Worm (Caenorhabditis elegans) whole organism, L4 larva: ENCODE data around the gene sri-31.

Source experiments
- F49E8.2 ChIP-seq: sonication (generic microtip); optimal IDR thresholded peaks from 2 replicates; lab custom pipeline; 2016; ENCODE audit warnings: missing compliant biosample characterization, mild to moderate bottlenecking, missing genetic modification characterization, borderline replicate concordance
- R02D3.7 ChIP-seq: fragments of 150-350 bp; sonication (generic microtip); optimal IDR thresholded peaks from 3 replicates; lab custom pipeline; 2014; ENCODE audit warnings: missing biosample characterization, missing genetic modification characterization
- ZK337.2 ChIP-seq: fragments of 200-800 bp; sonication (Bioruptor generic); IDR thresholded peaks from 2 replicates; pipeline ENCODE4 v1.3.6; 2022; ENCODE audit warnings: missing genetic modification reagents, missing genetic modification characterization, missing compliant biosample characterization
- ZK546.5 ChIP-seq, 2 experiments: sonication (generic microtip); optimal IDR thresholded peaks; 2 replicates each; lab custom pipeline; 2017; ENCODE audit warnings: missing biosample characterization in 2 of 2, missing genetic modification characterization in 2 of 2
- aha-1 ChIP-seq: fragments of 150-350 bp; peaks from one replicate; lab custom pipeline; 2014; ENCODE audit warnings: missing biosample characterization, missing genetic modification characterization
- attf-4 ChIP-seq: sonication (generic microtip); optimal IDR thresholded peaks from 3 replicates; lab custom pipeline; 2017; ENCODE audit warnings: missing biosample characterization, missing genetic modification characterization
- ceh-28 ChIP-seq: fragments of 150-350 bp; optimal IDR thresholded peaks from 2 replicates; lab custom pipeline; 2014; ENCODE audit warnings: missing biosample characterization, missing genetic modification reagents, missing genetic modification characterization
- ceh-32 ChIP-seq: sonication (generic microtip); optimal IDR thresholded peaks from 2 replicates; lab custom pipeline; 2016; ENCODE audit warnings: mild to moderate bottlenecking, missing genetic modification characterization, missing compliant biosample characterization; ENCODE audit not compliant: poor library complexity
- dmd-9 ChIP-seq: fragments of 200-800 bp; sonication (Bioruptor generic); IDR thresholded peaks from 2 replicates; pipeline ENCODE4 v1.3.6; 2022; ENCODE audit warnings: missing genetic modification reagents, missing genetic modification characterization, missing compliant biosample characterization
- dve-1 ChIP-seq: sonication (generic microtip); optimal IDR thresholded peaks from 2 replicates; lab custom pipeline; 2017; ENCODE audit warnings: antibody characterized with exemption, mild to moderate bottlenecking, missing genetic modification characterization, missing compliant biosample characterization; ENCODE audit not compliant: insufficient read depth
- egl-27 ChIP-seq: sonication (generic microtip); optimal IDR thresholded peaks from 3 replicates; lab custom pipeline; 2017; ENCODE audit warnings: missing biosample characterization, missing genetic modification reagents, missing genetic modification characterization
- egl-43 ChIP-seq: fragments of 200-800 bp; sonication (Bioruptor generic); IDR thresholded peaks from 2 replicates; pipeline ENCODE4 v1.3.6; 2022; ENCODE audit warnings: missing genetic modification reagents, missing genetic modification characterization, missing compliant biosample characterization
- hlh-30 ChIP-seq: sonication (generic microtip); optimal IDR thresholded peaks from 2 replicates; lab custom pipeline; 2017; ENCODE audit warnings: antibody characterized with exemption, mild to moderate bottlenecking, missing genetic modification characterization, missing compliant biosample characterization; ENCODE audit not compliant: insufficient read depth
- hmg-1.1 ChIP-seq: fragments of 200-800 bp; sonication (Bioruptor generic); IDR thresholded peaks from 2 replicates; pipeline ENCODE4 v1.3.6; 2022; ENCODE audit warnings: missing genetic modification reagents, missing genetic modification characterization, missing compliant biosample characterization
- lin-38 ChIP-seq: fragments of 200-800 bp; sonication (Bioruptor generic); IDR thresholded peaks from 2 replicates; pipeline ENCODE4 v1.3.6; 2022; ENCODE audit warnings: missing genetic modification reagents, missing genetic modification characterization, missing compliant biosample characterization
- lir-3 ChIP-seq: sonication (generic microtip); optimal IDR thresholded peaks from 2 replicates; lab custom pipeline; 2016; ENCODE audit warnings: mild to moderate bottlenecking, missing genetic modification characterization, missing compliant biosample characterization
- lsy-2 ChIP-seq, 2 experiments: fragments of 150-350 bp in 1 of 2; sonication (generic microtip) in 1 of 2; optimal IDR thresholded peaks; 2 replicates each; lab custom pipeline; 2014 to 2017; ENCODE audit warnings: missing biosample characterization in 2 of 2, missing genetic modification characterization in 2 of 2
- madf-5 ChIP-seq, 2 experiments: fragments of 200-800 bp; sonication (Bioruptor generic); IDR thresholded peaks; 2 replicates each; pipeline ENCODE4 v1.3.6; 2022; ENCODE audit warnings: missing compliant biosample characterization in 2 of 2, missing genetic modification characterization in 2 of 2
- mdt-29 ChIP-seq: fragments of 200-800 bp; sonication (Bioruptor generic); IDR thresholded peaks from 2 replicates; pipeline ENCODE4 v1.3.6; 2022; ENCODE audit warnings: missing genetic modification reagents, missing genetic modification characterization, missing compliant biosample characterization
- mes-2 ChIP-seq: sonication (generic microtip); optimal IDR thresholded peaks from 2 replicates; lab custom pipeline; 2016; ENCODE audit warnings: missing genotype, mild to moderate bottlenecking, missing genetic modification characterization, missing compliant biosample characterization; ENCODE audit not compliant: poor library complexity, severe bottlenecking
- nhr-11 ChIP-seq: fragments of 150-350 bp; optimal IDR thresholded peaks from 2 replicates; lab custom pipeline; 2014; ENCODE audit warnings: missing biosample characterization, missing genetic modification characterization
- nhr-111 ChIP-seq: fragments of 200-800 bp; sonication (Bioruptor generic); optimal IDR thresholded peaks from 2 replicates; lab custom pipeline; 2018; ENCODE audit warnings: mild to moderate bottlenecking, missing genetic modification characterization, missing compliant biosample characterization
- nhr-41 ChIP-seq: fragments of 200-800 bp; sonication (Bioruptor generic); IDR thresholded peaks from 2 replicates; pipeline ENCODE4 v1.3.6; 2022; ENCODE audit warnings: missing genetic modification reagents, missing genetic modification characterization, missing compliant biosample characterization
- nhr-48 ChIP-seq: sonication (generic microtip); optimal IDR thresholded peaks from 2 replicates; lab custom pipeline; 2016; ENCODE audit warnings: mild to moderate bottlenecking, missing genetic modification characterization, missing compliant biosample characterization
- nhr-6 ChIP-seq: fragments of 150-350 bp; optimal IDR thresholded peaks from 2 replicates; lab custom pipeline; 2014; ENCODE audit warnings: missing biosample characterization, missing genetic modification characterization
- nhr-77 ChIP-seq: fragments of 150-350 bp; optimal IDR thresholded peaks from 2 replicates; lab custom pipeline; 2014; ENCODE audit warnings: missing biosample characterization, missing genetic modification characterization
- pqm-1 ChIP-seq: sonication (generic microtip); optimal IDR thresholded peaks from 2 replicates; lab custom pipeline; 2017; ENCODE audit warnings: missing biosample characterization, missing genetic modification characterization
- saeg-2 ChIP-seq: fragments of 200-800 bp; sonication (Bioruptor generic); IDR thresholded peaks from 2 replicates; pipeline ENCODE4 v1.3.6; 2022; ENCODE audit warnings: missing genetic modification reagents, missing genetic modification characterization, missing compliant biosample characterization
- snpc-1.2 ChIP-seq: fragments of 200-800 bp; sonication (Bioruptor generic); IDR thresholded peaks from 2 replicates; pipeline ENCODE4 v1.3.6; 2022; ENCODE audit warnings: missing genetic modification reagents, missing genetic modification characterization, missing compliant biosample characterization
- spr-1 ChIP-seq: sonication (generic microtip); optimal IDR thresholded peaks from 2 replicates; lab custom pipeline; 2016; ENCODE audit warnings: mild to moderate bottlenecking, missing genetic modification characterization, missing compliant biosample characterization
- spr-3 ChIP-seq: fragments of 200-800 bp; sonication (Bioruptor generic); optimal IDR thresholded peaks from 2 replicates; lab custom pipeline; 2018; ENCODE audit warnings: mild to moderate bottlenecking, missing genetic modification characterization, missing compliant biosample characterization
- unc-39 ChIP-seq: sonication (generic microtip); optimal IDR thresholded peaks from 2 replicates; lab custom pipeline; 2017; ENCODE audit warnings: missing biosample characterization, missing genetic modification characterization
- unc-62 ChIP-seq, 3 experiments: fragments of 150-350 bp in 1 of 3; sonication (generic microtip); optimal IDR thresholded peaks in 2 of 3; peaks in 1 of 3; 1 replicate in 1 of 3; 2 replicates in 2 of 3; lab custom pipeline; 2014 to 2017; ENCODE audit warnings: missing biosample characterization in 3 of 3, missing genetic modification characterization in 3 of 3, missing genetic modification reagents in 3 of 3, missing genotype in 1 of 3
- zip-11 ChIP-seq: fragments of 200-800 bp; sonication (Bioruptor generic); IDR thresholded peaks from 2 replicates; pipeline ENCODE4 v1.3.6; 2022; ENCODE audit warnings: missing genetic modification characterization, missing compliant biosample characterization

sri-31 gene

ce11 chrII:3065086-3065485 lies 14.3 kb downstream of the sri-31 start:
- TF ChIP-seq lin-38 (GFP tag; lab: Robert Waterston, UW) (no peak), ceh-28 (tag; lab: Kevin White, UChicago) (peak; percentile 12), hlh-30 (tag; lab: Kevin White, UChicago) (no peak), attf-4 (tag; lab: Kevin White, UChicago) (no peak)

ce11 chrII:3066401-3066800 lies 15.6 kb downstream of the sri-31 start:
- TF ChIP-seq nhr-77 (tag; lab: Kevin White, UChicago) (no peak), ceh-28 (tag; lab: Kevin White, UChicago) (peak; percentile 81)

DNA sequence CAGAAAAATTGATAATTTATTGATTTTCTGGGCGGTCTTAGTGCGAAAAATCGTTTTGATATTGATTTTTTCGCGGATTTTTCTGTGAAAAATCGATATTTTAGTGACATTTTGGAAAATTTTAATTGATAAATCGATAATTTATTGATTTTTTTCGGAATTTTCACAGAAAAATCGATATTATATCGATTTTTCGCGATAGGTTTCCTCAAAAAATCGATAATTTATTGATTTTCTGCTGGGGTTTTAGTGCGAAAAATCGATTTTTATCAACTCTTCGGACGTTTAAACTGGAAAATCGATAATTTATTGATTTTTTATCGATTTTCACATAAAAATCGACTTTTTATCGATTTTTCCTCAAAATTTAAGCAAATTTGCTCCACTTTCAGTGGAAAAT lies 16.6 kb downstream of the sri-31 start:
- TF ChIP-seq unc-62 (GFP tag; optimal IDR thresholded peaks at IDR 0.05 in 1 of 2; lab: Kevin White, UChicago) (no peak), unc-62 (tag; optimal IDR thresholded peaks at IDR 0.05; lab: Kevin White, UChicago) (no peak), ceh-28 (tag; lab: Kevin White, UChicago) (peak; percentile 96), ZK337.2 (GFP tag; lab: Robert Waterston, UW) (no peak)

ce11 chrII:3067896-3068295 lies 17.1 kb downstream of the sri-31 start:
- TF ChIP-seq nhr-41 (GFP tag; lab: Robert Waterston, UW) (no peak), aha-1 (peak; percentile 86)

ce11 chrII:3068646-3069045 lies 17.8 kb downstream of the sri-31 start:
- TF ChIP-seq aha-1 = peak; percentile 61
- TF ChIP-seq ceh-28 (tag; lab: Kevin White, UChicago) = peak; percentile 55
- no peak for TF ChIP-seq snpc-1.2 (GFP tag; lab: Robert Waterston, UW)
- TF ChIP-seq, all 104 proteins: peak for 2

DNA sequence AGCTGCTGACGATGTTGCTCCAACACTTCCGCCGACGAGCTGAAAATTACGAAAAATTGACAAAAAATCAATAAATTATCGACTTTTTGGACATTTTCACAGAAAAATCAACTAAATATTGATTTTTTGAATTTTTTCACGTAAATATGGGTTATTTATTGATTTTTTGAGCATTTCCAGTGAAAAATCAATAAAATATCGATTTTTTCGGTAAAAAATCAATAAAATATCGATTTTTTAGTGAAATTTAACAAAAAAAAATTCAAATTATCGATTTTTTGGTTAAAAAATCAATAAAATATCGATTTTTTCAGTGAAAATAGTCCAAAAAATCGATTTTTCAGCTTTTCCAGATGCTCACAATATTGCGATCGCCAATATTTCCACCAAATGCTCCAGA lies 19.4 kb downstream of the sri-31 start:
- peak; percentile 95 for TF ChIP-seq ceh-28 (tag; lab: Kevin White, UChicago)
- TF ChIP-seq snpc-1.2 (GFP tag; lab: Robert Waterston, UW) = no peak

DNA sequence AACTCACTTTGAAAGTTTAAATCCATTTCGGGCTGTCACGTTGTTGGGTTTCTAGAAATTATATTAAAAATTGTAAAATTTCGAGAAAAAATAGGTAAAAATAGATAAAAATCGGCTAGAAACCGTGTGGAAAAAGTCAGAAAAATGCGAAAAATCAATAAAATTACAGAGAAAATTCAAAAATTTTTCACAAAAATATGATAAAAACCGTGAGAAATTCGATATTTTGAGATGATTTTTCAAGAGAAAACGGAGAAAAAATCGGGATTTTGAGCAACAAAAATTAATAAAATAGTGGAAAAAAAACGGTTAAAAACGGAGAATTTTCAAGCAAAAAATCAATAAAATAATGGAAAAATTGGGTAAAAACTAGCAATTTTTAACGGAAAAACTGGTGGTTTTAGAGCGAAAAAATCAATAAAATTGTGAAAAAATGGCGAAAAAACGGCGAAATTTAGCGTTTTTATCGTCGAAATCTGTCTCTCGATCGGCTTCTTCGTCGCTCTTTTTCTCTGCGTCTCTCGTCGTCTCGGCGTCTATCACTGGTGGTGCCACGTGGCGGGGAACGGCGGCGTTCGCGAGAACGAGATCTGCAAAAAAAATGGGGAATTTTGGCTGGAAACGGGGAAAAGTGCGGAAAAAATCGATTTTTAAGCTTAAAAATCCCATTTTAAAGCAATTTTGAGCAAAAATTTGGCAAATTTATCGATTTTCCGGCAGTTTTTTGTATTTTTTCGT lies 20.4 kb downstream of the sri-31 start, which contains the start of gene Y25C1A.7:
Gene Y25C1A.7 (minus strand): TSS at position 51 of the 738 bp plus-strand sequence.
- TF ChIP-seq dmd-9 (GFP tag; lab: Robert Waterston, UW) (no peak), ceh-32 (tag; lab: Kevin White, UChicago) (no peak), lir-3 (no peak), nhr-6 (no peak), mes-2 (tag; lab: Kevin White, UChicago) (peak; percentile 35)

ce11 chrII:3076915-3077314 lies 26.1 kb downstream of the sri-31 start, which contains the start of gene Y25C1A.8:
Gene Y25C1A.8 (minus strand): TSS chrII:3076959.
- TF ChIP-seq madf-5 (GFP tag; IDR thresholded peaks at IDR 0.05; lab: Robert Waterston, UW) = no peak
- no peak for TF ChIP-seq nhr-111 (GFP tag; lab: Kevin White, UChicago)
- no peak for TF ChIP-seq egl-27 (tag; lab: Kevin White, UChicago)
- peak; percentile 95 for TF ChIP-seq hmg-1.1 (GFP tag; lab: Robert Waterston, UW)
- no peak for TF ChIP-seq unc-39 (tag; lab: Kevin White, UChicago)
- peak; percentile 45; the same call in 1 of the 2 replicates for TF ChIP-seq mdt-29
- TF ChIP-seq saeg-2 (GFP tag; lab: Robert Waterston, UW) = 0 out of 2 replicates have a peak, but pooled peaks have one; percentile 50
- TF ChIP-seq lsy-2 (tag; optimal IDR thresholded peaks at IDR 0.05; lab: Kevin White, UChicago) = peak; percentile 99 to 100
- no peak for TF ChIP-seq R02D3.7
- peak; percentile 30 for TF ChIP-seq nhr-48 (tag; lab: Kevin White, UChicago)
- no peak for TF ChIP-seq ZK546.5 (tag; optimal IDR thresholded peaks at IDR 0.05; lab: Kevin White, UChicago)
- TF ChIP-seq dmd-9 (GFP tag; lab: Robert Waterston, UW) = peak; percentile 71
- TF ChIP-seq dve-1 (tag; lab: Kevin White, UChicago) = peak; percentile 95
- peak; percentile 94 for TF ChIP-seq spr-3 (GFP tag; lab: Kevin White, UChicago)
- TF ChIP-seq F49E8.2 = peak; percentile 67
- peak; percentile 82 for TF ChIP-seq egl-43
- peak; percentile 6 for TF ChIP-seq pqm-1
- TF ChIP-seq spr-1 (tag; lab: Kevin White, UChicago) = peak; percentile 92
- TF ChIP-seq zip-11 (GFP tag; lab: Robert Waterston, UW) = no peak
- TF ChIP-seq nhr-11 (tag; lab: Kevin White, UChicago) = peak; percentile 80
- peak; percentile 99 for TF ChIP-seq aha-1
- peak; percentile 63 for TF ChIP-seq nhr-77 (tag; lab: Kevin White, UChicago)
